Worm (Caenorhabditis elegans) whole organism, young adult: ENCODE measurements around the gene R74.2.

Experiments used
- C06A6.2 ChIP-seq: fragments of 200-800 bp; sonication (Bioruptor generic); conservative IDR thresholded peaks from 2 replicates; pipeline ENCODE4 v1.3.6; 2022; ENCODE audit warnings: missing genetic modification characterization, missing compliant biosample characterization
- D2030.7 ChIP-seq: fragments of 200-800 bp; sonication (Bioruptor generic); IDR thresholded peaks from 2 replicates; pipeline ENCODE4 v1.3.6; 2022; ENCODE audit warnings: missing genetic modification reagents, missing genetic modification characterization, missing compliant biosample characterization
- F23B12.7 ChIP-seq: sonication (generic microtip); optimal IDR thresholded peaks from 2 replicates; lab custom pipeline; 2017; ENCODE audit warnings: missing genetic modification characterization, mild to moderate bottlenecking, missing compliant biosample characterization, antibody characterized with exemption, moderate library complexity; ENCODE audit not compliant: insufficient read depth
- K12H6.12 ChIP-seq: fragments of 200-800 bp; sonication (Bioruptor generic); optimal IDR thresholded peaks from 2 replicates; lab custom pipeline; 2018; ENCODE audit warnings: mild to moderate bottlenecking, missing genetic modification characterization, missing compliant biosample characterization
- Y56A3A.18 ChIP-seq: fragments of 200-800 bp; sonication (Bioruptor generic); IDR thresholded peaks from 2 replicates; pipeline ENCODE4 v1.3.6; 2022; ENCODE audit warnings: missing genetic modification reagents, missing genetic modification characterization, missing compliant biosample characterization
- Y67H2A.10 ChIP-seq: fragments of 200-800 bp; sonication (Bioruptor generic); conservative IDR thresholded peaks from 2 replicates; pipeline ENCODE4 v1.3.6; 2022; ENCODE audit warnings: missing genetic modification reagents, missing genetic modification characterization, missing compliant biosample characterization
- Y95B8A.8 ChIP-seq: fragments of 200-800 bp; sonication (Bioruptor generic); IDR thresholded peaks from 2 replicates; pipeline ENCODE4 v1.3.6; 2022; ENCODE audit warnings: missing genetic modification reagents, missing genetic modification characterization, missing compliant biosample characterization
- ZK185.1 ChIP-seq: sonication (generic microtip); optimal IDR thresholded peaks from 2 replicates; lab custom pipeline; 2016; ENCODE audit warnings: mild to moderate bottlenecking, missing genetic modification characterization, missing compliant biosample characterization; ENCODE audit not compliant: poor library complexity, severe bottlenecking
- atf-7 ChIP-seq: sonication (generic microtip); optimal IDR thresholded peaks from 2 replicates; lab custom pipeline; 2017; ENCODE audit warnings: mild to moderate bottlenecking, missing genetic modification characterization, missing compliant biosample characterization
- attf-5 ChIP-seq: fragments of 200-800 bp; sonication (Bioruptor generic); optimal IDR thresholded peaks from 2 replicates; lab custom pipeline; 2018; ENCODE audit warnings: mild to moderate bottlenecking, missing genetic modification characterization, missing compliant biosample characterization
- bed-2 ChIP-seq: fragments of 200-800 bp; sonication (Bioruptor generic); IDR thresholded peaks from 2 replicates; pipeline ENCODE4 v1.3.6; 2022; ENCODE audit warnings: missing genetic modification reagents, missing genetic modification characterization, missing compliant biosample characterization
- cebp-1 ChIP-seq, 2 experiments: fragments of 200-800 bp in 1 of 2; sonication (Bioruptor generic) in 1 of 2; sonication (generic microtip) in 1 of 2; IDR thresholded peaks in 1 of 2; optimal IDR thresholded peaks in 1 of 2; 2 replicates each; pipeline versions ENCODE4 v1.3.6 to Lab custom; 2017 to 2022; ENCODE audit warnings: missing compliant biosample characterization in 2 of 2, missing genetic modification characterization in 2 of 2, mild to moderate bottlenecking in 1 of 2, missing genetic modification reagents in 1 of 2, moderate library complexity in 1 of 2
- ceh-91 ChIP-seq: fragments of 200-800 bp; sonication (Bioruptor generic); IDR thresholded peaks from 2 replicates; pipeline ENCODE4 v1.3.6; 2022; ENCODE audit warnings: missing genetic modification reagents, missing genetic modification characterization, missing compliant biosample characterization
- chd-7 ChIP-seq: sonication (generic microtip); optimal IDR thresholded peaks from 2 replicates; lab custom pipeline; 2016; ENCODE audit warnings: mild to moderate bottlenecking, missing genetic modification characterization, moderate library complexity, missing compliant biosample characterization
- die-1 ChIP-seq: sonication (generic microtip); optimal IDR thresholded peaks from 2 replicates; lab custom pipeline; 2016; ENCODE audit warnings: missing genotype, mild to moderate bottlenecking, missing genetic modification characterization, missing compliant biosample characterization
- dpl-1 ChIP-seq: fragments of 150-350 bp; optimal IDR thresholded peaks from 2 replicates; lab custom pipeline; 2014; ENCODE audit warnings: missing biosample characterization, missing genetic modification reagents, missing genetic modification characterization
- efl-1 ChIP-seq: fragments of 150-350 bp; optimal IDR thresholded peaks from 2 replicates; lab custom pipeline; 2014; ENCODE audit warnings: missing biosample characterization, missing genetic modification reagents, missing genetic modification characterization
- egl-18 ChIP-seq: fragments of 200-800 bp; sonication (Bioruptor generic); IDR thresholded peaks from 2 replicates; pipeline ENCODE4 v1.3.6; 2022; ENCODE audit warnings: missing genetic modification reagents, missing genetic modification characterization, missing compliant biosample characterization
- ets-4 ChIP-seq: fragments of 200-800 bp; sonication (Bioruptor generic); optimal IDR thresholded peaks from 2 replicates; lab custom pipeline; 2018; ENCODE audit warnings: mild to moderate bottlenecking, missing genetic modification characterization, missing compliant biosample characterization
- gei-17 ChIP-seq: fragments of 200-800 bp; sonication (Bioruptor generic); optimal IDR thresholded peaks from 2 replicates; lab custom pipeline; 2018; ENCODE audit warnings: mild to moderate bottlenecking, missing genetic modification characterization, missing compliant biosample characterization
- hlh-12 ChIP-seq: sonication (generic microtip); optimal IDR thresholded peaks from 2 replicates; lab custom pipeline; 2016; ENCODE audit warnings: missing genetic modification characterization, missing compliant biosample characterization
- hmg-20 ChIP-seq: fragments of 200-800 bp; sonication (Bioruptor generic); IDR thresholded peaks from 2 replicates; pipeline ENCODE4 v1.3.6; 2022; ENCODE audit warnings: missing genetic modification reagents, missing genetic modification characterization, missing compliant biosample characterization
- lin-40 ChIP-seq: sonication (generic microtip); optimal IDR thresholded peaks from 2 replicates; lab custom pipeline; 2016; ENCODE audit warnings: missing genetic modification characterization, mild to moderate bottlenecking, missing compliant biosample characterization, missing genotype, missing genetic modification reagents
- lin-54 ChIP-seq: fragments of 200-800 bp; sonication (Bioruptor generic); optimal IDR thresholded peaks from 2 replicates; lab custom pipeline; 2018; ENCODE audit warnings: mild to moderate bottlenecking, missing genetic modification characterization, missing compliant biosample characterization
- madf-10 ChIP-seq: sonication (generic microtip); optimal IDR thresholded peaks from 2 replicates; lab custom pipeline; 2016; ENCODE audit warnings: mild to moderate bottlenecking, missing genetic modification characterization, missing compliant biosample characterization
- madf-8 ChIP-seq: fragments of 200-800 bp; sonication (Bioruptor generic); conservative IDR thresholded peaks from 2 replicates; pipeline ENCODE4 v1.3.6; 2022; ENCODE audit warnings: missing genetic modification reagents, missing genetic modification characterization, missing compliant biosample characterization
- mel-28 ChIP-seq: sonication (generic microtip); optimal IDR thresholded peaks from 2 replicates; lab custom pipeline; 2016; ENCODE audit warnings: borderline replicate concordance, mild to moderate bottlenecking, missing genetic modification characterization, missing compliant biosample characterization
- mxl-1 ChIP-seq: sonication (generic microtip); optimal IDR thresholded peaks from 2 replicates; lab custom pipeline; 2016; ENCODE audit warnings: missing genetic modification characterization, missing compliant biosample characterization
- nfya-2 ChIP-seq: fragments of 200-800 bp; sonication (Bioruptor generic); IDR thresholded peaks from 2 replicates; pipeline ENCODE4 v1.3.6; 2022; ENCODE audit warnings: missing genetic modification reagents, missing genetic modification characterization, missing compliant biosample characterization
- nfyb-1 ChIP-seq: fragments of 200-800 bp; sonication (Bioruptor generic); IDR thresholded peaks from 2 replicates; pipeline ENCODE4 v1.3.6; 2022; ENCODE audit warnings: missing genetic modification reagents, missing genetic modification characterization, missing compliant biosample characterization
- nhr-179 ChIP-seq: sonication (generic microtip); optimal IDR thresholded peaks from 2 replicates; lab custom pipeline; 2016; ENCODE audit warnings: mild to moderate bottlenecking, missing genetic modification characterization, missing compliant biosample characterization
- nhr-90 ChIP-seq: sonication (generic microtip); optimal IDR thresholded peaks from 2 replicates; lab custom pipeline; 2016; ENCODE audit warnings: missing genotype, mild to moderate bottlenecking, missing genetic modification characterization, missing compliant biosample characterization
- pbrm-1 ChIP-seq: fragments of 200-800 bp; sonication (Bioruptor generic); IDR thresholded peaks from 2 replicates; pipeline ENCODE4 v1.3.6; 2022; ENCODE audit warnings: missing genetic modification reagents, missing genetic modification characterization, missing compliant biosample characterization
- pha-4 ChIP-seq: fragments of 150-350 bp; sonication (generic microtip); optimal IDR thresholded peaks from 2 replicates; lab custom pipeline; 2014; ENCODE audit warnings: missing biosample characterization, missing genetic modification reagents, missing genetic modification characterization
- snpc-1.3 ChIP-seq: sonication (generic microtip); optimal IDR thresholded peaks from 2 replicates; lab custom pipeline; 2017; ENCODE audit warnings: missing genetic modification characterization, mild to moderate bottlenecking, missing compliant biosample characterization, antibody characterized with exemption, moderate library complexity, missing genotype, missing genetic modification reagents; ENCODE audit not compliant: insufficient read depth
- sptf-2 ChIP-seq: fragments of 200-800 bp; sonication (Bioruptor generic); optimal IDR thresholded peaks from 2 replicates; lab custom pipeline; 2018; ENCODE audit warnings: mild to moderate bottlenecking, missing genetic modification characterization, missing compliant biosample characterization
- zfh-2 ChIP-seq: fragments of 200-800 bp; sonication (Bioruptor generic); conservative IDR thresholded peaks from 2 replicates; pipeline ENCODE4 v1.3.6; 2022; ENCODE audit warnings: missing genetic modification reagents, missing genetic modification characterization, missing compliant biosample characterization

Gene R74.2

DNA sequence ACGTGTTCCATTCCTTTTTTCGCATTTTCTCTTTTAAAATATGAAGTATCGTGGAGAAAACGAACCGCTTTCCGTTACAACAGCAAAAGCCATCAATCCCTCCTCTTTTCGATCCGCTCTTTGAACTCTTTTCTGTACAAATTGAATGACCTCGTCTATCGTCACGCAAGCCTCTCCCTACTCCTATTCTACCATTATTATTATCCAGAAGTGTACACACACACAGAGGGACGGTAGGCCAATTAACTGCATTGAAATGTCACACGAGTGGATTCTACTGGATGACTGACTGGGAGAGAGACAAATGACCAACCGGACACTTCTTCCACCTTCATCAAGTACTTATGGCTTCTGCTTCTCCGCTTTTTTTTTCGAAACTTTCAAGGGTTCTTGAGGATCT, 20.2 kb downstream of the R74.2 start (continued):
- TF ChIP-seq ceh-91 (GFP tag; lab: Robert Waterston, UW): no peak
- TF ChIP-seq nfya-2 (GFP tag; lab: Robert Waterston, UW): no peak
- peak; percentile 15 for TF ChIP-seq snpc-1.3 (tag; lab: Kevin White, UChicago)
- no peak for TF ChIP-seq cebp-1 (GFP tag; IDR thresholded peaks at IDR 0.05; lab: Robert Waterston, UW)
- peak; percentile 27 for TF ChIP-seq cebp-1 (tag; optimal IDR thresholded peaks at IDR 0.05; lab: Kevin White, UChicago)
- TF ChIP-seq lin-40 (tag; lab: Kevin White, UChicago): no peak

DNA sequence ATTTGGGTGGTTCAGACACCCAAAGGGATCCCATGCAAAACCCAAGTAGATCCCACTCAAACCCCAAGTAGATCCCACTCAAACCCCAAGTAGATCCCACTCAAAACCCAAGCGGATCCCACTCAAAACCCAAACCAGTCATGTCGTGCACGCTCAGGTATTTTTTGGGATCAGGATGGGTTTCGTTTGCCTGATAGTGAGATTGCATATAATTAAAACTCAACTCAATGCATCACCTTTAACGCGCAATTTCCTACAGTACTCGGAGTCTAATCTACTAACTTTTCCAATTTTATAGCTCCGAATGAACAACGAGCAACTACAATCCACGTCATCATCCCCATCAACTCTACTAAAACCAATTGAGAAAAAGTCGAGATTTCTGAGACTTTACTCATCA, 21.2 kb downstream of the R74.2 start, which contains the start of gene phlp-2:
Gene phlp-2, plus strand, starts transcription at position 301 of the 400 bp plus-strand sequence.
- TF ChIP-seq nfyb-1 (GFP tag; lab: Robert Waterston, UW) (0 out of 2 replicates have a peak, but pooled peaks have one; percentile 19), madf-10 (no peak), ets-4 (GFP tag; lab: Kevin White, UChicago) (no peak)

ce11 chrIII:4210661-4211060, 22.7 kb downstream of the R74.2 start:
- TF ChIP-seq efl-1 (GFP tag; lab: Kevin White, UChicago) (no peak), nfyb-1 (GFP tag; lab: Robert Waterston, UW) (peak; percentile 94)

DNA sequence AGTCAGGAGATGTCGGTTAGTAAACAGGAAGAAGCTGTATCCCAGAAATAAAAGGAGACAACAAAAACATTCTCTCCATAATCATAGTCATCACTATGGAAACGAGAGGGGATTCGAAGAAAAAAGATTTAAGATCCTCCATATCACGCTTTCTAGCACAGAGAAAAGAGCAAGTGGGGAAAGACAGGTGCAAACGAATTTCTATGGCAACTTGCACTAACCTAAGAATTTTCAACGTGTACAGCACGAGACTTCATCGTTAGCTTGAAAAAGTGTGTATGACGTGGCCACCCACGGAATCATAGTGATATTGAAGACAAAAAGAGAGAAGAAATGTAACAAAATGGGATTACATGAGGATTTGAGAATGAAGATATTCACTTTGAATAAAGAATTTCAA, 32.9 kb downstream of the R74.2 start:
- no peak for TF ChIP-seq mel-28 (tag; lab: Kevin White, UChicago)
- TF ChIP-seq Y67H2A.10 (GFP tag; lab: Robert Waterston, UW): no peak
- TF ChIP-seq snpc-1.3 (tag; lab: Kevin White, UChicago): no peak
- no peak for TF ChIP-seq attf-5 (GFP tag; lab: Kevin White, UChicago)
- TF ChIP-seq pbrm-1 (GFP tag; lab: Robert Waterston, UW): no peak
- TF ChIP-seq nhr-90: no peak
- no peak for TF ChIP-seq madf-8 (GFP tag; lab: Robert Waterston, UW)
- no peak for TF ChIP-seq egl-18 (GFP tag; lab: Robert Waterston, UW)
- no peak for TF ChIP-seq Y95B8A.8 (GFP tag; lab: Robert Waterston, UW)

- TF ChIP-seq egl-18 (GFP tag; lab: Robert Waterston, UW) (no peak), gei-17 (no peak), F23B12.7 (tag; lab: Kevin White, UChicago) (no peak), hmg-20 (GFP tag; lab: Robert Waterston, UW) (no peak), mxl-1 (tag; lab: Kevin White, UChicago) (no peak), sptf-2 (GFP tag; lab: Kevin White, UChicago) (no peak), die-1 (tag; lab: Kevin White, UChicago) (no peak), K12H6.12 (tag; lab: Kevin White, UChicago) (no peak), nhr-179 (tag; lab: Kevin White, UChicago) (no peak), pha-4 (tag; lab: Kevin White, UChicago) (no peak), D2030.7 (GFP tag; lab: Robert Waterston, UW) (no peak), mel-28 (tag; lab: Kevin White, UChicago) (no peak), bed-2 (no peak)
These were observed 33.6 kb downstream of the R74.2 start for ce11 chrIII:4221527-4221926.

- TF ChIP-seq Y67H2A.10 (GFP tag; lab: Robert Waterston, UW) (no peak), cebp-1 (GFP tag; IDR thresholded peaks at IDR 0.05; lab: Robert Waterston, UW) (no peak), cebp-1 (tag; optimal IDR thresholded peaks at IDR 0.05; lab: Kevin White, UChicago) (peak; percentile 79), Y56A3A.18 (GFP tag; lab: Robert Waterston, UW) (no peak), chd-7 (tag; lab: Kevin White, UChicago) (peak; percentile 74), dpl-1 (GFP tag; lab: Kevin White, UChicago) (no peak), ZK185.1 (tag; lab: Kevin White, UChicago) (peak; percentile 24), lin-54 (peak; percentile 41), die-1 (tag; lab: Kevin White, UChicago) (peak; percentile 7), hlh-12 (no peak), K12H6.12 (tag; lab: Kevin White, UChicago) (peak; percentile 89), atf-7 (tag; lab: Kevin White, UChicago) (peak; percentile 58), C06A6.2 (0 out of 2 replicates have a peak, but pooled peaks have one; percentile 38), zfh-2 (peak; percentile 96), nhr-90 (peak; percentile 13), nfyb-1 (GFP tag; lab: Robert Waterston, UW) (peak; percentile 85), F23B12.7 (tag; lab: Kevin White, UChicago) (peak; percentile 12)
These were observed 35.7 kb downstream of the R74.2 start for ce11 chrIII:4223668-4224127.
